Worm (Caenorhabditis elegans) whole organism, young adult: ENCODE data around the gene set-20.

ENCODE experiments used
- T26A5.8 ChIP-seq: sonication (generic microtip); optimal IDR thresholded peaks from 2 replicates; lab custom pipeline; 2016; ENCODE audit warnings: missing genetic modification characterization, missing compliant biosample characterization
- ets-4 ChIP-seq: fragments of 200-800 bp; sonication (Bioruptor generic); optimal IDR thresholded peaks from 2 replicates; lab custom pipeline; 2018; ENCODE audit warnings: mild to moderate bottlenecking, missing genetic modification characterization, missing compliant biosample characterization
- nfya-1 ChIP-seq: sonication (generic microtip); optimal IDR thresholded peaks from 2 replicates; lab custom pipeline; 2017; ENCODE audit warnings: antibody characterized with exemption, missing compliant biosample characterization, missing genetic modification characterization, borderline replicate concordance; ENCODE audit not compliant: insufficient read depth
- snpc-4 ChIP-seq, 5 experiments: fragments of 150-350 bp in 1 of 5; sonication (generic microtip) in 4 of 5; optimal IDR thresholded peaks; 2 replicates each; lab custom pipeline; 2014 to 2018; ENCODE audit warnings: missing genetic modification characterization in 5 of 5, missing biosample characterization in 3 of 5, antibody characterized with exemption in 2 of 5, mild to moderate bottlenecking in 2 of 5, missing compliant biosample characterization in 2 of 5, missing genotype in 2 of 5, moderate library complexity in 2 of 5, missing genetic modification reagents in 1 of 5

DNA sequence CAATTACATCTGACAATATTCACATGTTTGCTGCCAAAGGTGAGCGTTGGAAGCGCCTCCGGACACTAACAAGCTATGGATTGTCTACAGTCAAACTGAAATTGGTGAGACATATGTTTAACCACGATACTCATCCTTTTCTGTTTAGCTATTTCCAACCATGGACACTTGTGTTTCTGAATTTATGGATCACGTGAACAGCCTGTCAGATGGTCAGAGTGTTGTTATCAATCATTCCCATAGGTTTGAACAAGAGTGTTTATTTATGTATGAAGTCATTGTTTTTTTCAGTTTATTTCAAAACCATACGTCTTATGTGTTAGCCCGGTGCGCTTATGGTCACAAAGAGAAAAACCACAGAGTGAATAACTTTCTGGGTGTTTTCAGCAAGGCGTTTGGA is 29.4 kb upstream of the set-20 start:
- TF ChIP-seq nfya-1 (tag; lab: Kevin White, UChicago), result no peak
- no peak for TF ChIP-seq ets-4
- no peak for TF ChIP-seq snpc-4 (GFP tag; optimal IDR thresholded peaks at IDR 0.05; lab: Kevin White, UChicago)
- no peak for TF ChIP-seq snpc-4 (tag; optimal IDR thresholded peaks at IDR 0.05; lab: Kevin White, UChicago)
- no peak for TF ChIP-seq T26A5.8
